Worm (Caenorhabditis elegans) whole organism, mixed stage, embryonic: ENCODE results near the gene cpsf-2.

Source experiments
- ceh-83 ChIP-seq: fragments of 200-800 bp; sonication (Bioruptor generic); optimal IDR thresholded peaks from 2 replicates; lab custom pipeline; 2018; ENCODE audit warnings: mild to moderate bottlenecking, missing genetic modification characterization, missing compliant biosample characterization
- ces-1 ChIP-seq: fragments of 150-350 bp; optimal IDR thresholded peaks from 2 replicates; lab custom pipeline; 2014; ENCODE audit warnings: missing biosample characterization, missing genetic modification reagents, missing genetic modification characterization
- elt-3 ChIP-seq: fragments of 150-350 bp; optimal IDR thresholded peaks from 2 replicates; lab custom pipeline; 2014; ENCODE audit warnings: missing biosample characterization, missing genetic modification characterization
- flh-1 ChIP-seq: fragments of 200-800 bp; sonication (Bioruptor generic); optimal IDR thresholded peaks from 2 replicates; lab custom pipeline; 2018; ENCODE audit warnings: mild to moderate bottlenecking, missing genetic modification characterization, moderate library complexity, missing compliant biosample characterization
- lin-13 ChIP-seq: fragments of 150-350 bp; optimal IDR thresholded peaks from 2 replicates; lab custom pipeline; 2014; ENCODE audit warnings: missing biosample characterization, missing genetic modification characterization
- nhr-12 ChIP-seq: fragments of 150-350 bp; optimal IDR thresholded peaks from 2 replicates; lab custom pipeline; 2014; ENCODE audit warnings: missing biosample characterization, missing genetic modification characterization
- nhr-2 ChIP-seq: fragments of 150-350 bp; optimal IDR thresholded peaks from 2 replicates; lab custom pipeline; 2014; ENCODE audit warnings: missing biosample characterization, missing genetic modification characterization
- nhr-237 ChIP-seq: fragments of 150-350 bp; optimal IDR thresholded peaks from 2 replicates; lab custom pipeline; 2014; ENCODE audit warnings: missing biosample characterization, missing genetic modification characterization
- pha-4 ChIP-seq: fragments of 150-350 bp; optimal IDR thresholded peaks from 2 replicates; lab custom pipeline; 2018; ENCODE audit warnings: missing biosample characterization, missing genetic modification reagents, missing genetic modification characterization
- snpc-4 ChIP-seq: fragments of 150-350 bp; optimal IDR thresholded peaks from 2 replicates; lab custom pipeline; 2014; ENCODE audit warnings: missing biosample characterization, missing genetic modification characterization
- unc-120 ChIP-seq: sonication (generic microtip); optimal IDR thresholded peaks from 2 replicates; lab custom pipeline; 2017; ENCODE audit warnings: missing genetic modification characterization, missing compliant biosample characterization; ENCODE audit not compliant: poor library complexity, severe bottlenecking
- unc-62 ChIP-seq: fragments of 150-350 bp; optimal IDR thresholded peaks from 2 replicates; lab custom pipeline; 2014; ENCODE audit warnings: missing biosample characterization, missing genetic modification reagents, missing genetic modification characterization

DNA sequence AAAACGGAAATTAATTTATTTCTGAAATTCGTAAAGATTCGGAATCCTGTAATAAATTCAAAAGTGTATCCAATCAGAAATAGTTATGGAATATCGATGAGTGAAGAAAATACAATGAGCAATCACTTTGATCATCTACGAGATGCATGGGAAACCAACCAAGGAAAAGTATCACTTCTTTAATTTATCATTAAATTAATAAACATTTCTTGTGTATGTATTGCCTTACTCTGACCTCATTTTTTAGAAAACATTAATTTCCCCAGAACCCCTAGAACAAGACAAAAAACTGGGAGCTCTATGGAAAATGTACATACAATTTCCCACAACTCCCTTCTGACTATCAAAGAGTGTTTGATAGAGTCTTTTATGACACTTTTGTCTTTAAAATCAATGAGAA is 45.0 kb upstream of the cpsf-2 start, which contains the start of gene F10D2.16:
- no peak for TF ChIP-seq unc-120
- no peak for TF ChIP-seq nhr-2 (tag; lab: Kevin White, UChicago)
- TF ChIP-seq nhr-12 (tag; lab: Kevin White, UChicago), result no peak
- TF ChIP-seq elt-3 (tag; lab: Kevin White, UChicago), result no peak
- no peak for TF ChIP-seq snpc-4 (tag; lab: Kevin White, UChicago)
- TF ChIP-seq ces-1 (GFP tag; lab: Kevin White, UChicago), result no peak
- no peak for TF ChIP-seq flh-1 (GFP tag; lab: Kevin White, UChicago)
- TF ChIP-seq nhr-237, result no peak
- TF ChIP-seq ceh-83 (GFP tag; lab: Kevin White, UChicago), result no peak
- no peak for TF ChIP-seq unc-62 (GFP tag; lab: Kevin White, UChicago)
- no peak for TF ChIP-seq pha-4 (tag; lab: Kevin White, UChicago)
- no peak for TF ChIP-seq lin-13
